Worm (Caenorhabditis elegans): ENCODE results near the gene Y116A8C.19.
A peak's percentile ranks its signal among the peaks of the same experiment; 100 is the strongest.

Y116A8C.19 gene

DNA sequence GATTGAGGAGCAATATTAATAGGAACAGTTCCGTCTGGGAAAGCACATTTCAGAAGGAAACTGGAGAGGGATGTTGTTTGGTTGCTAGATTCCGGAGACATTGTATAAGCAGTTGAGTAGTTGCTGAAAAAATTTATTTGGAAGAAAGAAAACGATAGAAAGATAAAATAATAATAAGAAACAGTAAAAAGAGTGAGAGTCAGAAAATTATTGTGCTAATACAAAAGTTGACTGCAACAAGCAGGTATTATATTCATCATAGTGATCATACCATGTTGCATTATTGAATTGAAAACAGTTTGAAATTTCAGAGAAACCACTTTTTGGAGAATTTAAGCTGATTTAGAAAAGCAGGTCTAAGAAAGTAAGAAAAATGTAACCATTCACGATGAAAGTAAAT is at the start of gene Y116A8C.19:
TSS of gene Y116A8C.19 (minus strand) at position 101 of the 400 bp plus-strand sequence.
- TF ChIP-seq ctbp-1 (GFP tag; IDR thresholded peaks at IDR 0.05) (no peak), aha-1 (tag) (no peak), pqm-1 (tag; optimal IDR thresholded peaks at IDR 0.05) (no peak), lin-38 (GFP tag; IDR thresholded peaks at IDR 0.05) (no peak), unc-62 (GFP tag; optimal IDR thresholded peaks at IDR 0.05 in 1 of 2) (peak in 1 of 2 experiments; percentile 62), unc-62 (tag; optimal IDR thresholded peaks at IDR 0.05) (no peak)

DNA sequence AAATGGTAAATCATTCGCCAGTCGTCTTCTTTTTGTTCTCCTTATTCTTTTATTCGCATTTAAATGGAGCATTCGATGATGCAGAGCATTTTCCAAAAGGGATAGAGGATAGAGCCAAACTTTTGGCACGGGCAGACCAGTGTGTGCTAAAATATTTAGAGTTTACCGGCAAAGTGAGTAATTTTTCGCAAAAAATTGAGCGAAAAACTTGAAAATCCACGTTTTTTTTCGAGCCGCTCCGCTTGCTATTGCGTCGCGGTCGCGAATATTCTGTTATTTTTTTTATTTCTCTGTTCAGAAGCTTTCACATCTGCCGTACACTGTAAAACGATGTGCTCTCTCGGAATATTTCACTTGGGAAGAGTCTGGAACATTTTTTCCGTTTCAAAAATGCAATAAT is 49.4 kb upstream of the Y116A8C.19 start, which contains the start of gene Y116A8C.43:
TSS of gene Y116A8C.43 (plus strand) at position 3 of the 400 bp plus-strand sequence.
- peak; percentile 76 for TF ChIP-seq aha-1 (tag)
- TF ChIP-seq sdz-12 (GFP tag; optimal IDR thresholded peaks at IDR 0.05), result no peak
- no peak for TF ChIP-seq F37D6.2 (tag; optimal IDR thresholded peaks at IDR 0.05)
- peak; percentile 56 for TF ChIP-seq unc-130 (GFP tag; optimal IDR thresholded peaks at IDR 0.05)
- peak; percentile 79 for TF ChIP-seq F49E8.2 (tag; optimal IDR thresholded peaks at IDR 0.05; ENCODE audit: borderline replicate concordance)
- peak; percentile 23 for TF ChIP-seq mes-2 (tag; optimal IDR thresholded peaks at IDR 0.05; ENCODE audit: poor library complexity, severe bottlenecking)
- TF ChIP-seq zfp-3 (GFP tag; conservative IDR thresholded peaks at IDR 0.05), result 0 out of 2 replicates have a peak, but pooled peaks have one; percentile 17
- no peak for TF ChIP-seq dmd-9 (GFP tag; IDR thresholded peaks at IDR 0.05)
- TF ChIP-seq lin-38 (GFP tag; IDR thresholded peaks at IDR 0.05), result peak; percentile 73
- TF ChIP-seq arid-1 (GFP tag; conservative IDR thresholded peaks at IDR 0.05), result peak; percentile 11; the same call in 1 of the 2 replicates
- no peak for TF ChIP-seq daf-16 (GFP tag; optimal IDR thresholded peaks at IDR 0.05)
- TF ChIP-seq daf-16 (tag; optimal IDR thresholded peaks at IDR 0.05), result peak; percentile 27
- no peak for TF ChIP-seq hlh-11 (tag; optimal IDR thresholded peaks at IDR 0.05)
- TF ChIP-seq jun-1 (tag; optimal IDR thresholded peaks at IDR 0.05), result no peak
- 0 out of 2 replicates have a peak, but pooled peaks have one; percentile 27 for TF ChIP-seq T26A8.4 (GFP tag; IDR thresholded peaks at IDR 0.05)
- peak; percentile 9 for TF ChIP-seq rbr-2 (tag; optimal IDR thresholded peaks at IDR 0.05)
- peak; percentile 84 for TF ChIP-seq ama-1 (optimal IDR thresholded peaks at IDR 0.05)

DNA sequence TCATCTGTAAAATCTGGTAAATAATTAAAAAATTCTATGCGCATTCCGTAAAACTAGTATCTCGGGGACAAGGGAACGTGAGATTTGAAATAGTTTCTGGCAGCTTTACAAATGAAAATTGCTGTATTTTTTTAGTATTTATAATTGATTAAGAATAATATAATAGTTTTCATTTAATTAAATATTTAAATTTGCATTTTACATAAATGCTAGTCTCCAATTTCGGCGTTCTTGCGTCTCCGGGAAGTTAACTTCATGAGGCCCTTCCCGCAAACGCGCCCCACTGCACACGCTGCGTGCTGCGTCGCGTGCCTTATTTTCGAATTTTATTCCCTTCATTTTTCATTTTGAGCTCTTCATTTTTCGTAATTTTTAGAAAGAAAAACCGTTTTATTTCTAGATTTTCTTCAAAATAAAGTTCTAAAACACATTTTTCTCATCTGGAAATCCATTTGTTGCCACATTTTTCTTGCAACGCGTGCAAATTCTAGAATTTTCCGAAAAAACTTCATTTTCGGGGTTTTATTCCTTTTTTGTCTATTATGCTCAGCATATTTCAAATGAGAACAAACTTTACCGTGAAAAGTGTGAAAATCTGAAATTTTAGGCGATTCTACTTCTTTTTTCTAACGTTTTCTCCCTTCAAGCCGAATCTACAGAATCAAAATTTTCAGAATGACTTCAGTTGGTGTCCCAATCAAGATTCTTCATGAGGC is 48.1 kb upstream of the Y116A8C.19 start, which contains the start of the genes snx-13 and snr-1:
TSS of gene snx-13 (minus strand) at position 55 of the 716 bp plus-strand sequence.
TSS of gene snr-1 (plus strand) at position 666 of the 716 bp plus-strand sequence.
- no peak for TF ChIP-seq jun-1 (tag; optimal IDR thresholded peaks at IDR 0.05)
- TF ChIP-seq ceh-20 (GFP tag; IDR thresholded peaks at IDR 0.05), result no peak
- peak; percentile 60; the same call in 1 of the 2 replicates for TF ChIP-seq pha-4 (GFP tag; IDR thresholded peaks at IDR 0.05)
- TF ChIP-seq pha-4 (tag; optimal IDR thresholded peaks at IDR 0.05), result no peak
- TF ChIP-seq skn-1 (tag; optimal IDR thresholded peaks at IDR 0.05), result no peak
- peak; percentile 48 for TF ChIP-seq dve-1 (tag; optimal IDR thresholded peaks at IDR 0.05; ENCODE audit: insufficient read depth)
- no peak for TF ChIP-seq mxl-2 (GFP tag; conservative IDR thresholded peaks at IDR 0.05)
- no peak for TF ChIP-seq dmd-8 (GFP tag; IDR thresholded peaks at IDR 0.05)
- peak; percentile 70 for TF ChIP-seq rbr-2 (tag; optimal IDR thresholded peaks at IDR 0.05)
- no peak for TF ChIP-seq egl-27 (tag; optimal IDR thresholded peaks at IDR 0.05)
- TF ChIP-seq ceh-44 (GFP tag; IDR thresholded peaks at IDR 0.05), result peak; percentile 84
- peak; percentile 35 to 82 for TF ChIP-seq lsy-2 (tag; optimal IDR thresholded peaks at IDR 0.05)
- no peak for TF ChIP-seq nhr-237 (tag; optimal IDR thresholded peaks at IDR 0.05)
- TF ChIP-seq Y48G9A.11 (GFP tag; IDR thresholded peaks at IDR 0.05), result peak; percentile 64
- TF ChIP-seq nhr-42 (GFP tag; IDR thresholded peaks at IDR 0.05), result no peak
- no peak for TF ChIP-seq snpc-4 (tag; optimal IDR thresholded peaks at IDR 0.05)
- TF ChIP-seq ces-1 (GFP tag; optimal IDR thresholded peaks at IDR 0.05), result no peak
- TF ChIP-seq arid-1 (GFP tag; conservative IDR thresholded peaks at IDR 0.05), result peak; percentile 61; the same call in 1 of the 2 replicates
- TF ChIP-seq F37D6.2 (tag; optimal IDR thresholded peaks at IDR 0.05), result peak; percentile 69
- no peak for TF ChIP-seq zfp-3 (GFP tag; conservative IDR thresholded peaks at IDR 0.05)
- peak; percentile 98 for TF ChIP-seq lin-38 (GFP tag; IDR thresholded peaks at IDR 0.05)
- TF ChIP-seq ztf-7 (tag; optimal IDR thresholded peaks at IDR 0.05), result no peak
- peak; percentile 49 for TF ChIP-seq dmd-6 (GFP tag; IDR thresholded peaks at IDR 0.05)
- TF ChIP-seq zag-1 (tag; optimal IDR thresholded peaks at IDR 0.05), result no peak
- TF ChIP-seq mxl-3 (GFP tag; optimal IDR thresholded peaks at IDR 0.05), result no peak
- peak; percentile 96 for TF ChIP-seq mes-2 (tag; optimal IDR thresholded peaks at IDR 0.05; ENCODE audit: poor library complexity, severe bottlenecking)
- TF ChIP-seq tra-1 (GFP tag; IDR thresholded peaks at IDR 0.05), result no peak
- no peak for TF ChIP-seq unc-39 (tag; optimal IDR thresholded peaks at IDR 0.05)
- no peak for TF ChIP-seq Y105C5A.15 (GFP tag; IDR thresholded peaks at IDR 0.05)
- peak; percentile 3 for TF ChIP-seq F49E8.2 (tag; optimal IDR thresholded peaks at IDR 0.05; ENCODE audit: borderline replicate concordance)
- TF ChIP-seq dpl-1 (GFP tag; optimal IDR thresholded peaks at IDR 0.05), result peak; percentile 69
- no peak for TF ChIP-seq tag-97 (GFP tag; IDR thresholded peaks at IDR 0.05)
- no peak for TF ChIP-seq nhr-41 (GFP tag; IDR thresholded peaks at IDR 0.05)
- peak; percentile 80 for TF ChIP-seq dmd-9 (GFP tag; IDR thresholded peaks at IDR 0.05)

Measured in whole organism, L4 larva.